Worm (Caenorhabditis elegans) whole organism, L4 larva: ENCODE results near the gene sqv-1.

ENCODE experiments used
- R02D3.7 ChIP-seq: fragments of 150-350 bp; sonication (generic microtip); optimal IDR thresholded peaks from 3 replicates; lab custom pipeline; 2014; ENCODE audit warnings: missing biosample characterization, missing genetic modification characterization
- T20F7.1 ChIP-seq: fragments of 200-800 bp; sonication (Bioruptor generic); optimal IDR thresholded peaks from 2 replicates; lab custom pipeline; 2018; ENCODE audit warnings: mild to moderate bottlenecking, missing genetic modification characterization, missing compliant biosample characterization
- ZK337.2 ChIP-seq: fragments of 200-800 bp; sonication (Bioruptor generic); IDR thresholded peaks from 2 replicates; pipeline ENCODE4 v1.3.6; 2022; ENCODE audit warnings: missing genetic modification reagents, missing genetic modification characterization, missing compliant biosample characterization
- aha-1 ChIP-seq: fragments of 150-350 bp; peaks from one replicate; lab custom pipeline; 2014; ENCODE audit warnings: missing biosample characterization, missing genetic modification characterization
- aly-2 ChIP-seq: sonication (generic microtip); optimal IDR thresholded peaks from 2 replicates; lab custom pipeline; 2018; ENCODE audit warnings: missing biosample characterization, missing genetic modification characterization
- attf-4 ChIP-seq: sonication (generic microtip); optimal IDR thresholded peaks from 3 replicates; lab custom pipeline; 2017; ENCODE audit warnings: missing biosample characterization, missing genetic modification characterization
- ceh-62 ChIP-seq: sonication (generic microtip); optimal IDR thresholded peaks from 2 replicates; lab custom pipeline; 2017; ENCODE audit warnings: missing biosample characterization, missing genetic modification characterization
- daf-16 ChIP-seq, 3 experiments: sonication (generic microtip); optimal IDR thresholded peaks; 2 replicates each; lab custom pipeline; 2016 to 2017; ENCODE audit warnings: missing genetic modification characterization in 3 of 3, missing genetic modification reagents in 3 of 3, mild to moderate bottlenecking in 2 of 3, missing compliant biosample characterization in 2 of 3, missing biosample characterization in 1 of 3, moderate library complexity in 1 of 3
- daf-8 ChIP-seq: fragments of 200-800 bp; sonication (Bioruptor generic); IDR thresholded peaks from 2 replicates; pipeline ENCODE4 v1.3.6; 2022; ENCODE audit warnings: missing genetic modification characterization, missing compliant biosample characterization
- dmd-6 ChIP-seq: fragments of 200-800 bp; sonication (Bioruptor generic); IDR thresholded peaks from 2 replicates; pipeline ENCODE4 v1.3.6; 2022; ENCODE audit warnings: missing genetic modification reagents, missing genetic modification characterization, missing compliant biosample characterization
- dve-1 ChIP-seq: sonication (generic microtip); optimal IDR thresholded peaks from 2 replicates; lab custom pipeline; 2017; ENCODE audit warnings: antibody characterized with exemption, mild to moderate bottlenecking, missing genetic modification characterization, missing compliant biosample characterization; ENCODE audit not compliant: insufficient read depth
- egl-27 ChIP-seq: sonication (generic microtip); optimal IDR thresholded peaks from 3 replicates; lab custom pipeline; 2017; ENCODE audit warnings: missing biosample characterization, missing genetic modification reagents, missing genetic modification characterization
- hlh-11 ChIP-seq: fragments of 200-800 bp; sonication (Bioruptor generic); optimal IDR thresholded peaks from 2 replicates; lab custom pipeline; 2018; ENCODE audit warnings: mild to moderate bottlenecking, missing genetic modification characterization, missing compliant biosample characterization
- hlh-30 ChIP-seq: sonication (generic microtip); optimal IDR thresholded peaks from 2 replicates; lab custom pipeline; 2017; ENCODE audit warnings: antibody characterized with exemption, mild to moderate bottlenecking, missing genetic modification characterization, missing compliant biosample characterization; ENCODE audit not compliant: insufficient read depth
- jun-1 ChIP-seq: fragments of 150-350 bp; optimal IDR thresholded peaks from 2 replicates; lab custom pipeline; 2014; ENCODE audit warnings: missing biosample characterization, missing genetic modification reagents, missing genetic modification characterization
- lin-13 ChIP-seq: fragments of 150-350 bp; optimal IDR thresholded peaks from 2 replicates; lab custom pipeline; 2014; ENCODE audit warnings: missing biosample characterization, missing genetic modification reagents, missing genetic modification characterization
- lin-38 ChIP-seq: fragments of 200-800 bp; sonication (Bioruptor generic); IDR thresholded peaks from 2 replicates; pipeline ENCODE4 v1.3.6; 2022; ENCODE audit warnings: missing genetic modification reagents, missing genetic modification characterization, missing compliant biosample characterization
- madf-5 ChIP-seq, 2 experiments: fragments of 200-800 bp; sonication (Bioruptor generic); IDR thresholded peaks; 2 replicates each; pipeline ENCODE4 v1.3.6; 2022; ENCODE audit warnings: missing compliant biosample characterization in 2 of 2, missing genetic modification characterization in 2 of 2
- mdl-1 ChIP-seq, 2 experiments: fragments of 150-350 bp in 1 of 2; sonication (generic microtip) in 1 of 2; optimal IDR thresholded peaks; 2 replicates each; lab custom pipeline; 2014 to 2017; ENCODE audit warnings: missing biosample characterization in 2 of 2, missing genetic modification characterization in 2 of 2
- mxl-3 ChIP-seq: fragments of 200-800 bp; sonication (Bioruptor generic); optimal IDR thresholded peaks from 2 replicates; lab custom pipeline; 2018; ENCODE audit warnings: mild to moderate bottlenecking, missing genetic modification characterization, missing compliant biosample characterization
- nhr-10 ChIP-seq: fragments of 150-350 bp; optimal IDR thresholded peaks from 2 replicates; lab custom pipeline; 2014; ENCODE audit warnings: missing biosample characterization, missing genetic modification characterization
- nhr-111 ChIP-seq: fragments of 200-800 bp; sonication (Bioruptor generic); optimal IDR thresholded peaks from 2 replicates; lab custom pipeline; 2018; ENCODE audit warnings: mild to moderate bottlenecking, missing genetic modification characterization, missing compliant biosample characterization
- nhr-28 ChIP-seq: fragments of 150-350 bp; optimal IDR thresholded peaks from 2 replicates; lab custom pipeline; 2014; ENCODE audit warnings: missing biosample characterization, missing genetic modification characterization
- nhr-77 ChIP-seq: fragments of 150-350 bp; optimal IDR thresholded peaks from 2 replicates; lab custom pipeline; 2014; ENCODE audit warnings: missing biosample characterization, missing genetic modification characterization
- pha-4 ChIP-seq, 2 experiments: fragments of 150-350 bp in 1 of 2; fragments of 200-800 bp in 1 of 2; sonication (Bioruptor generic) in 1 of 2; IDR thresholded peaks in 1 of 2; optimal IDR thresholded peaks in 1 of 2; 2 replicates each; pipeline versions ENCODE4 v1.3.6 to Lab custom; 2014 to 2022; ENCODE audit warnings: missing genetic modification characterization in 2 of 2, missing genetic modification reagents in 2 of 2, missing biosample characterization in 1 of 2, missing compliant biosample characterization in 1 of 2
- pqm-1 ChIP-seq: sonication (generic microtip); optimal IDR thresholded peaks from 2 replicates; lab custom pipeline; 2017; ENCODE audit warnings: missing biosample characterization, missing genetic modification characterization
- skn-1 ChIP-seq: fragments of 150-350 bp; optimal IDR thresholded peaks from 2 replicates; lab custom pipeline; 2014; ENCODE audit warnings: missing biosample characterization, missing genetic modification characterization
- unc-39 ChIP-seq: sonication (generic microtip); optimal IDR thresholded peaks from 2 replicates; lab custom pipeline; 2017; ENCODE audit warnings: missing biosample characterization, missing genetic modification characterization
- vab-7 ChIP-seq: fragments of 200-800 bp; sonication (Bioruptor generic); IDR thresholded peaks from 2 replicates; pipeline ENCODE4 v1.3.6; 2022; ENCODE audit warnings: missing genetic modification reagents, missing genetic modification characterization, missing compliant biosample characterization
- zag-1 ChIP-seq: fragments of 150-350 bp; optimal IDR thresholded peaks from 2 replicates; lab custom pipeline; 2014; ENCODE audit warnings: missing biosample characterization, missing genetic modification characterization

Gene sqv-1

DNA sequence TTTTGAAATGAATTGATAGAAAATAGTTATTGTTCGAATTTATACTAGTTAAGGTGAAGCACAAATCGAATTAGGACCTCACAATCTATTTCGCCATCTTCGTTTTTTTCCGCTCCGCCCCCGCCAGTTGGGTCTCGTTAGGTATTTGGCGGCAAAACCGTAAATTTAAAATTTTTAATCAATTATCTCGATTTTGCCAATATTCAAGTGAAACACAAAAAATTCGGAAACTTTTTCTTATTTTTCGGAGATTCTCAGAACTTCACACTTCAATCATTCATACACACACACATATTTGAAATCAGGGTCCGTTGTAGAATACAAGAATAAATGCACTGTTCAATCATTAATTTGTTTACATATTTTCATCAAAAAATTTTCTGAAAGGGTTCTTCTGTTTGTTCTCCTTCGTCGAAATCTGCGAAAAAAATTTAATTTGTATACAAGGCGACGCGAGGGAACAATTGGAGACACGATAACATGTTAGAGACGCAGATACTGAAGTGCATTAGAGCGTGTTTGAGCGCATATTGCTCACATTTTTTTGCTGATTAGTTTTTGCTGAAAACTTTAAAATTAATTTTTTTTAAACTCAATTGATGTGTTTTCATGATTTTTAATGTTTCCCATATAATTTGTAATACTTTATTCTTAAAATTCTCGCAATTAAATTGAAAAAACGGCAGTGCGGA is 1.1 kb upstream of the sqv-1 start, which contains the start of gene D2096.5:
Gene D2096.5, minus strand, starts transcription at position 51 of the 692 bp plus-strand sequence.
- TF ChIP-seq pha-4 (GFP tag; IDR thresholded peaks at IDR 0.05; lab: Robert Waterston, UW) = no peak
- peak; percentile 29 for TF ChIP-seq pha-4 (tag; optimal IDR thresholded peaks at IDR 0.05; lab: Kevin White, UChicago)
- TF ChIP-seq daf-16 (GFP tag; optimal IDR thresholded peaks at IDR 0.05; lab: Kevin White, UChicago) = no peak
- TF ChIP-seq daf-16 (tag; optimal IDR thresholded peaks at IDR 0.05; lab: Kevin White, UChicago) = peak; percentile 44
- TF ChIP-seq skn-1 (tag; lab: Kevin White, UChicago) = no peak
- TF ChIP-seq nhr-28 (tag; lab: Kevin White, UChicago) = peak; percentile 29

DNA sequence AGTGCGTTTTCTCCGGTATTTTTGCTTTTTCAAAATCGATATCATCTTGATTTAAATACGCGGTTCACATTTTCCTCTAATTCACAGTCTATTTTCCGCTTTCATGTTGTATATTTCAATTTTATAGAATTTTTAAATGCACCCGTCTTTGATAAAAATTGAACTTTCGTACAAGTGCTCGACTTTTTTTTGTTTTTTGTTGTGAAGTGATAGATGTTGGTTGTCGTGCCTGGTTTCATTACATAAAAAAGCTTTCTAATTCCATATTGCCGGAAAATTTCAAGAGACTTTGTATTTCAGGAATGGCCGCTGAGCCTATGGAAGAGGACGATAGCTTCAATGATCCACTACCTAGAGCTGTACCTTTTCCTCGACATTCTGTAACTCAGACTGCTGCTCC is 2.2 kb downstream of the sqv-1 start, which contains the start of gene D2096.12:
Gene D2096.12, plus strand, starts transcription at position 301 of the 400 bp plus-strand sequence.
- TF ChIP-seq madf-5 (GFP tag; IDR thresholded peaks at IDR 0.05; lab: Robert Waterston, UW) = no peak
- no peak for TF ChIP-seq vab-7 (GFP tag; lab: Robert Waterston, UW)
- TF ChIP-seq nhr-77 (tag; lab: Kevin White, UChicago) = no peak
- TF ChIP-seq nhr-111 (GFP tag; lab: Kevin White, UChicago) = no peak
- no peak for TF ChIP-seq egl-27 (tag; lab: Kevin White, UChicago)
- no peak for TF ChIP-seq lin-38 (GFP tag; lab: Robert Waterston, UW)
- TF ChIP-seq nhr-10 (tag; lab: Kevin White, UChicago) = no peak
- no peak for TF ChIP-seq R02D3.7 (tag; lab: Kevin White, UChicago)

DNA sequence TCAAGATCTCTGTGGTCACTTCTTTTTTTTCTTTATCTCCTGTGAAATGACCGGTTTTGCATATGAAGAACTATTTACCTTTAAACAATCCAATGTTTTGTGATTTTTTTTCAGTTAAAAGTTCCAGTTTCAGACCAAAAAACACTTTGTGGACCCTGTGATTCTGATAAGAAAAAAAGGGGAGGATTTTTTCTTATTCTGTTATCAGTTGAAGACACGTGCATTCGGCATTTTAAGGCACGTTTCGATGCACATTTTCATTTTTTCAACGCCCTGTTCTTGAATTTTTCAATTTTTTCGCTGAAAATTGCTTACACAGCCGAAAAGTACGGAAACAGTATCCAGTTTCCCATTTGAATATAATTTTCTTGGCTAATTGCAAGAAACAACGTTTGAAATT is 5.4 kb downstream of the sqv-1 start, which contains the start of gene aagr-1:
Gene aagr-1, plus strand, starts transcription at position 227 of the 400 bp plus-strand sequence.
- TF ChIP-seq ceh-62 (tag; lab: Kevin White, UChicago) (no peak), hlh-11 (tag; lab: Kevin White, UChicago) (peak; percentile 39), aly-2 (tag; lab: Kevin White, UChicago) (no peak), daf-8 (no peak), unc-39 (tag; lab: Kevin White, UChicago) (no peak), nhr-28 (tag; lab: Kevin White, UChicago) (peak; percentile 47), aha-1 (no peak), daf-16 (GFP tag; optimal IDR thresholded peaks at IDR 0.05; lab: Kevin White, UChicago) (no peak), daf-16 (tag; optimal IDR thresholded peaks at IDR 0.05; lab: Kevin White, UChicago) (peak; percentile 46), mxl-3 (GFP tag; lab: Kevin White, UChicago) (peak; percentile 13), hlh-30 (tag; lab: Kevin White, UChicago) (peak; percentile 41), dmd-6 (peak; percentile 79), dve-1 (tag; lab: Kevin White, UChicago) (peak; percentile 42), pqm-1 (tag; lab: Kevin White, UChicago) (peak; percentile 34), mdl-1 (tag; optimal IDR thresholded peaks at IDR 0.05; lab: Kevin White, UChicago) (peak in 1 of 2 experiments; percentile 53), zag-1 (no peak)

DNA sequence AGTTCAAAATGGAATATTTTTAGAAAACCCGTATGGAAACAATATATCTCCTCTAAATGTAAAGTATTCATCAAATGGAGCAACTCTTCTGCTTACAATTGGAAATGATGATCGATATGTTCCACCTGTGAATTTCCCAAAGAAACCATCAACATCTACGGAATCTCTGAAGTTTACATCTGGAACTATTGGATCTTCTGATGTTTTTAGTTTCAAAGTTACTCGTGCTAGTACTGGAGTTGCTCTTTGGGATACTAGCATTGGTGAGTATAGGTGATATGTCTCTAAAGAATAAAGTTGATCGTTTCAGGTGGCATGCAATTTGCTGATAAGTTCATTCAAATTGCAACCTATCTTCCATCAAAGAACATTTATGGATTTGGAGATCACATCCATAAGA is 7.0 kb downstream of the sqv-1 start:
- TF ChIP-seq aha-1 (peak; percentile 93), pha-4 (GFP tag; IDR thresholded peaks at IDR 0.05; lab: Robert Waterston, UW) (no peak), pha-4 (tag; optimal IDR thresholded peaks at IDR 0.05; lab: Kevin White, UChicago) (no peak)

DNA sequence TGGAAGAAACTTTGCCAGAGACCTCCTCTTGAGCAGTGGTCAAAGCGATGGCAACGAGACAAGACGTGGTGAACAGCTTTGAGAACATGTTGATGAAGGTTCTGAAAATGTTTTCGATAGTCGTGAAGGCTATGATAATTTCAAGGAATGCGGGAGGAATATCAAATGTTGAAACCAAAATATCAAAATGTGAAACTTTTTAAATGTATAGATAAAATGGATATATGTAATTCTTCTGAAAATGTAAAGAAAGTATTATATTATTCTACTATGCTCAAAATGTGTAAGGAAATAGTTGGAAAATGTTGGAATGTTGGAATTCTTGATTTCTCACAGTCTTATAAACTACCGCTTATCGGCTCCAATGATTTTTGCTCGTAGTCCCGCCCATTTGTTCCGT is 8.2 kb downstream of the sqv-1 start, which contains the start of gene D2096.6:
Gene D2096.6, minus strand, starts transcription at position 101 of the 400 bp plus-strand sequence.
- TF ChIP-seq jun-1 (tag; lab: Kevin White, UChicago) (no peak), T20F7.1 (no peak), lin-13 (GFP tag; lab: Kevin White, UChicago) (no peak), dve-1 (tag; lab: Kevin White, UChicago) (no peak), attf-4 (tag; lab: Kevin White, UChicago) (no peak), mdl-1 (tag; optimal IDR thresholded peaks at IDR 0.05; lab: Kevin White, UChicago) (no peak), unc-39 (tag; lab: Kevin White, UChicago) (no peak), ZK337.2 (GFP tag; lab: Robert Waterston, UW) (no peak)
